Worm (Caenorhabditis elegans): ENCODE results near the gene F38A5.8.

Gene F38A5.8

DNA sequence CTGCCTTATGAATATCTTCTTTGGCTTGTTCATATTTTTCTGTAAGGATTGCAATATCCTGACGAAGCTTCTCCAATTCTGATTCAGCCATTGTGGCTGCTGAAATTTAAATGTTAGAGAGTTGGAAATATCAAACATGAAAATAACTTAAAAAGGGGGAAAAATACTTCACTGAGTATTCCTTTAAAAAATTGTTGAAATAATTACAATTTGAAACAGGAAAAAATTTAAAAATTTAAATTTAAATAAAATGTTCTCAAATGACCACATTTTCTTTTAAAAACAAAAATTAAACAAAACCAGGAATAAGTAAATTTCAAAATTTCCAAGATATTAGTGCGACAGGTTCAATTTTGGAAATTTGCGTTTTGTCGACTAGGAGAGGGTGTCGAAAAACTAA is 27.3 kb upstream of the F38A5.8 start, which contains the start of gene bicd-1:
Gene bicd-1 (minus strand): TSS at position 101 of the 400 bp plus-strand sequence.
- no peak for TF ChIP-seq blmp-1 (tag; optimal IDR thresholded peaks at IDR 0.05; ENCODE audit: insufficient read depth)
- TF ChIP-seq lin-39 (tag; optimal IDR thresholded peaks at IDR 0.05): no peak
- TF ChIP-seq ama-1 (optimal IDR thresholded peaks at IDR 0.05): no peak
- TF ChIP-seq fos-1 (tag; optimal IDR thresholded peaks at IDR 0.05): no peak
- TF ChIP-seq nhr-129 (tag; optimal IDR thresholded peaks at IDR 0.05): no peak
- TF ChIP-seq lsy-2 (tag; optimal IDR thresholded peaks at IDR 0.05): no peak
- no peak for TF ChIP-seq elt-1 (tag; optimal IDR thresholded peaks at IDR 0.05)
- no peak for TF ChIP-seq unc-55 (GFP tag; optimal IDR thresholded peaks at IDR 0.05)
- TF ChIP-seq sma-9 (GFP tag; optimal IDR thresholded peaks at IDR 0.05): no peak
- TF ChIP-seq sma-9 (tag; optimal IDR thresholded peaks at IDR 0.05): no peak
- no peak for TF ChIP-seq nhr-25 (tag; optimal IDR thresholded peaks at IDR 0.05)
- TF ChIP-seq crh-2 (tag; optimal IDR thresholded peaks at IDR 0.05): no peak
- TF ChIP-seq unc-39 (tag; optimal IDR thresholded peaks at IDR 0.05): no peak

DNA sequence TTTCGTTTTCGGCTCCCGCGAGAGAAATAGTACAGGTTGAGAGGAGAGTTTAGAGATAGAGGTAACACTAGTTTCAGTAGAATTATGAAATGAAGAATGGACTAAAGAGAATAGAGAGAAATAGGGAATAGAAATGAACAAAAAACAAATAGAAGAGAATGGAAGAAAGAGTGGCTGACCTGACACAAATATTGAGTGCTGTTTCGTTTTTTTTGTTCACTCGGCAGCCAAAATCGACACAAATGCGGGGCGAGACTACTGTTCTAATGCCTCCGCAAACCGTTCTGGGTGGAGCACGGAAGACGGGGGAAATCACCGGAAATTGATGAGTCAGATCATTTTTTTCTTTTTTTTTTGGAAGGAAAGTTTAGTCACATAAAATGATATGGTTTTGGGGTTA is 26.9 kb upstream of the F38A5.8 start:
- TF ChIP-seq sem-4 (tag; optimal IDR thresholded peaks at IDR 0.05) (no peak), nhr-237 (tag; optimal IDR thresholded peaks at IDR 0.05) (no peak), unc-62 (GFP tag; optimal IDR thresholded peaks at IDR 0.05) (no peak)

DNA sequence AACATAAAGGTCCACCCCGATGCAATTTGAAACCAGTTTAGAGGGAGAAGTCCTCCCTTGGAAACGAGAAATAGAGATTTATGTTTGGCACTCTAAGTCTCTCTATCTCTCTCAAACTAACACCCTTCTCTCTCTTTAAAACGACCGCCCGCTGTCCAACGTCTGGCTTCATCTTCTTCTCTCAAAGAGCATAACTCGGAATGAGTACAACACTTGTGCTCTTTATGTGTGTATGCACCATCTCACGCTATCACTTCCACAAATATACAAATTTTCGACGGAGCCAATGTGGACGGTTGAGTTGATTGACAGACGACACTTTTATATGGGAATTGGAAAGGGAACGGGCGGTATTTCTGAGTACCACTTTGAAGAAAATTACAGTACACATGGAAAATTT is 25.2 kb upstream of the F38A5.8 start:
- TF ChIP-seq egl-27 (tag; optimal IDR thresholded peaks at IDR 0.05) (no peak), gmeb-1 (tag; optimal IDR thresholded peaks at IDR 0.05) (no peak), ama-1 (optimal IDR thresholded peaks at IDR 0.05) (no peak), fos-1 (tag; optimal IDR thresholded peaks at IDR 0.05) (peak; percentile 42), R02D3.7 (tag; optimal IDR thresholded peaks at IDR 0.05) (no peak), lsy-2 (tag; optimal IDR thresholded peaks at IDR 0.05) (no peak), C34F6.9 (tag; optimal IDR thresholded peaks at IDR 0.05) (peak; percentile 12), ztf-4 (tag; optimal IDR thresholded peaks at IDR 0.05) (no peak), ZK546.5 (tag; optimal IDR thresholded peaks at IDR 0.05) (no peak), alr-1 (tag; optimal IDR thresholded peaks at IDR 0.05) (no peak), ztf-1 (GFP tag; conservative IDR thresholded peaks at IDR 0.05) (no peak)

DNA sequence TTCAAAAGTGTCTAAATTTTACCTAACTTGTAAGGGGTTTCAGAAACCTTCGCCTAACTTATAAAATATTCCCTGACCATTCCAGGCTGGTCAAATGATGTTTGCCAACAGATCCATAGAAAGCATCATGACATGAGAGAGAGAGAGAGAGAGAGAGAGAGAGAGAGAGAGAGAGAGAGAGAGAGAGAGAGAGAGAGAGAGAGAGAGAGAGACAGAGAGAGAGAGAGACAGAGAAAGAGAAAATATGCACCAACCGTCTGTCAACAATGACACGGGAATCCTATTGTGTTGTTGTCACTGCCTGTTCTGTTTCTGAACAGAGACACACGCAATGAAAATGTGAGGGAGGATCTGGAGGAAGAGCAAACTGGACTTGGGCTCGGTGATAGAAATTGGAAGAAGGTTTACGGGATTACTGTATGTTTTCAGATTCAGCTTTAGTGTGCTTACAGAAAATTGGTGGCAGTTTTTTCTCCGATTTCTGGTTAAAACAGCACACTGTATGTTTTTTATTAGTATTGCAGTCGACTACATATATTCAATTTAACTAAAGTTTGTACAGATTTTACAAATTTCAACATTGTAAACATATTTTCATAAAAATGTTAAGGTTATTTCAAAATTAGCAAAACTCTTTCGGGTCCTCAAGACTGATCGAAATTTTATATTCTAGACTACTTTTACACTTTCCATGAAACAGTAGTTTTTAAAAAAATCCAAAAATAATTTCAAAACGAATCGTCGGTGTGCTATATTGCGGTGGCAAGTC is 23.4 kb upstream of the F38A5.8 start:
- TF ChIP-seq nhr-129 (tag; optimal IDR thresholded peaks at IDR 0.05): peak; percentile 26
- TF ChIP-seq aly-2 (tag; optimal IDR thresholded peaks at IDR 0.05): no peak
- no peak for TF ChIP-seq sma-9 (GFP tag; optimal IDR thresholded peaks at IDR 0.05)
- no peak for TF ChIP-seq sma-9 (tag; optimal IDR thresholded peaks at IDR 0.05)
- peak; percentile 2 for TF ChIP-seq gmeb-1 (tag; optimal IDR thresholded peaks at IDR 0.05)
- no peak for TF ChIP-seq fos-1 (tag; optimal IDR thresholded peaks at IDR 0.05)
- TF ChIP-seq crh-2 (tag; optimal IDR thresholded peaks at IDR 0.05): peak; percentile 30

DNA sequence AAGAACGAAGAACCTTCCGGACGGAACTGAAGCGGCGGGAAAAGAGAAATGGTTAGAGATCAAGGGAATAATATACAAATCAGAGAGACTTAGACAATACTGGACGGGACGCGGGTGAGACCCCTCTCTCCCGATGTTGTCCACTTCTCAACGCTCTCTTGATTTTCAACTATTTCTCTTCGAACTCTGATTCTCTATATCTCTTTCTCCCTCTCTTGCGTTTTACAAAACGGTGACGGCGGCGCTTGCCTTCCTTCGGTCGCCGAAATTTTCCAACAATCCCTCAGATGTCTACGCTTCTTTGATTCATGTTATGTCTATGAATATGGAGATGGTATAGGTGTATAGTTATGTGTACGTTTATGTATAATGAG is 22.8 kb upstream of the F38A5.8 start:
- TF ChIP-seq crh-2 (tag; optimal IDR thresholded peaks at IDR 0.05): peak; percentile 56
- TF ChIP-seq nhr-25 (tag; optimal IDR thresholded peaks at IDR 0.05): peak; percentile 59
- TF ChIP-seq aly-2 (tag; optimal IDR thresholded peaks at IDR 0.05): no peak
- TF ChIP-seq lin-11 (tag; optimal IDR thresholded peaks at IDR 0.05): no peak
- peak in 1 of 2 experiments; percentile 52 for TF ChIP-seq lsy-2 (tag; optimal IDR thresholded peaks at IDR 0.05)
- TF ChIP-seq gmeb-1 (tag; optimal IDR thresholded peaks at IDR 0.05): peak; percentile 51
- TF ChIP-seq nhr-129 (tag; optimal IDR thresholded peaks at IDR 0.05): peak; percentile 50
- no peak for TF ChIP-seq nhr-10 (tag; optimal IDR thresholded peaks at IDR 0.05)
- TF ChIP-seq fos-1 (tag; optimal IDR thresholded peaks at IDR 0.05): peak; percentile 17
- TF ChIP-seq unc-55 (GFP tag; optimal IDR thresholded peaks at IDR 0.05): peak; percentile 22
- TF ChIP-seq lin-13 (GFP tag; optimal IDR thresholded peaks at IDR 0.05): peak; percentile 24
- TF ChIP-seq sma-3 (GFP tag; optimal IDR thresholded peaks at IDR 0.05): peak; percentile 59
- TF ChIP-seq egl-27 (tag; optimal IDR thresholded peaks at IDR 0.05): peak; percentile 57
- peak; percentile 40 for TF ChIP-seq C34F6.9 (tag; optimal IDR thresholded peaks at IDR 0.05)
- TF ChIP-seq nhr-12 (tag; optimal IDR thresholded peaks at IDR 0.05): no peak
- no peak for TF ChIP-seq lin-39 (tag; optimal IDR thresholded peaks at IDR 0.05)
- TF ChIP-seq nhr-21 (tag; optimal IDR thresholded peaks at IDR 0.05): peak; percentile 13
- TF ChIP-seq blmp-1 (tag; optimal IDR thresholded peaks at IDR 0.05; ENCODE audit: insufficient read depth): peak; percentile 9
- TF ChIP-seq mab-5 (tag; optimal IDR thresholded peaks at IDR 0.05): no peak
- no peak for TF ChIP-seq elt-3 (tag; optimal IDR thresholded peaks at IDR 0.05)
- no peak for TF ChIP-seq skn-1 (tag; optimal IDR thresholded peaks at IDR 0.05)
- TF ChIP-seq F13H6.1 (tag; optimal IDR thresholded peaks at IDR 0.05): peak; percentile 80
- peak; percentile 59 for TF ChIP-seq sma-9 (GFP tag; optimal IDR thresholded peaks at IDR 0.05)
- TF ChIP-seq sma-9 (tag; optimal IDR thresholded peaks at IDR 0.05): no peak
